Fruit fly (Drosophila melanogaster): ENCODE measurements around the gene Tsp5D.

Gene Tsp5D

DNA sequence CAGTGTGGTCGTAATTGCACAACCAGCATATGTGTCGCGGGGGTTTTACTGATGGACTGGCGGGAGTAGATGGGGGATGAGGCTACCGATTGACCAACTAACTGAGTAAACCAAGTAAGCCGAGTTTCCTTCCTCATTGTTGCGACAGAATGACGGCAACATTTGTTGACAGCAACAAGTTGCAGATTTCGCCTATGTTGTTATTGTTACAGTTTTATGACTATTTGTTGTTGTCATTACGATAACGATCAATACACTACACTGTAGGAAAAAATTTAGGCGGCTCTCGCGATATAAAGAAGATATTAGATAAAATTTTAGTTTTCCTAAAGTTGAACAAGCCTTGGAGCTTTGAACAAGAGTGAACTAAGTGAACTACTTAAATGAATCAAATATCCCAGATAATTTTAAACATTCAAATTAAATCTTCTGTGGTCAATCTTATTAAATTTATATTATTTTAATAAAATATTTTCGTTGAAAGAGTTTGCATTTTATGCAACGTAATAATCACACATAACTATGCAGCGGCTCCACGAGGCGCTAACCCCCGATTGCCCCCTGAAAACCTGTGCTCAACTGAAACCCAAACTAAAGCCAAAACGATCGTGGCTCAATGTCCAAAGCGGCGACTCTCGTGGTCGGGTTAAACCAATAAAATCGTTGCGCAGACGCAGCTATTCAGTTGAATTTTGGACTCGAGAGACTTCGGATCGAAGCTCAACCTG is 7.2 kb downstream of the Tsp5D start, which contains the start of gene CG5928 (continued):
- TF ChIP-seq CG8632 (GFP tag; optimal IDR thresholded peaks at IDR 0.05) (no peak), Sox14 (GFP tag; optimal IDR thresholded peaks at IDR 0.05) (no peak), fd59A (GFP tag; optimal IDR thresholded peaks at IDR 0.05) (no peak), lz (GFP tag; optimal IDR thresholded peaks at IDR 0.05) (no peak), CG6808 (GFP tag; optimal IDR thresholded peaks at IDR 0.05) (no peak), CG9139 (GFP tag; optimal IDR thresholded peaks at IDR 0.05) (no peak), CG15336 (GFP tag; IDR thresholded peaks at IDR 0.05) (peak; percentile 26; the same call in 1 of the 2 replicates), spab (GFP tag; optimal IDR thresholded peaks at IDR 0.05) (no peak), CG6792 (GFP tag; optimal IDR thresholded peaks at IDR 0.05) (no peak), dsx (GFP tag; optimal IDR thresholded peaks at IDR 0.05; ENCODE audit: poor library complexity, severe bottlenecking) (no peak), Hr39 (GFP tag; optimal IDR thresholded peaks at IDR 0.05) (no peak), CG6163 (GFP tag; IDR thresholded peaks at IDR 0.05) (peak; percentile 32; the same call in 2 of the 3 replicates), CG8319 (GFP tag; optimal IDR thresholded peaks at IDR 0.05) (no peak), esn (GFP tag; optimal IDR thresholded peaks at IDR 0.05) (no peak), Blimp-1 (GFP tag; optimal IDR thresholded peaks at IDR 0.05) (no peak), fd85E (GFP tag; optimal IDR thresholded peaks at IDR 0.05) (no peak), Ets21C (GFP tag; optimal IDR thresholded peaks at IDR 0.05) (no peak), achi (GFP tag; optimal IDR thresholded peaks at IDR 0.05) (no peak), Gug (GFP tag; IDR thresholded peaks at IDR 0.05) (no peak), CG11902 (GFP tag; optimal IDR thresholded peaks at IDR 0.05) (no peak), CG3919 (GFP tag; optimal IDR thresholded peaks at IDR 0.05) (no peak), Eip93F (GFP tag; optimal IDR thresholded peaks at IDR 0.05) (no peak), CG10631 (GFP tag; optimal IDR thresholded peaks at IDR 0.05) (no peak), CG32006 (GFP tag; optimal IDR thresholded peaks at IDR 0.05) (peak; percentile 60), dac (GFP tag; optimal IDR thresholded peaks at IDR 0.05) (no peak), Hr38 (GFP tag; optimal IDR thresholded peaks at IDR 0.05) (no peak), OdsH (GFP tag; optimal IDR thresholded peaks at IDR 0.05) (peak; percentile 1), salr (GFP tag; optimal IDR thresholded peaks at IDR 0.05) (peak in 1 of 2 experiments; percentile 23), Hr4 (GFP tag; optimal IDR thresholded peaks at IDR 0.05) (no peak), CG8119 (GFP tag; IDR thresholded peaks at IDR 0.05) (peak; percentile 54; the same call in 2 of the 3 replicates), vri (GFP tag; optimal IDR thresholded peaks at IDR 0.05) (no peak), CG34406 (GFP tag; optimal IDR thresholded peaks at IDR 0.05) (no peak), CG10669 (GFP tag; optimal IDR thresholded peaks at IDR 0.05) (no peak), CG31627 (GFP tag; optimal IDR thresholded peaks at IDR 0.05) (no peak), CG6854 (GFP tag; optimal IDR thresholded peaks at IDR 0.05) (no peak), CG1621 (tag; optimal IDR thresholded peaks at IDR 0.05) (no peak), Sox15 (GFP tag; optimal IDR thresholded peaks at IDR 0.05) (no peak), Smox (GFP tag; optimal IDR thresholded peaks at IDR 0.05) (no peak), Met (GFP tag; optimal IDR thresholded peaks at IDR 0.05) (no peak), CG11762 (GFP tag; optimal IDR thresholded peaks at IDR 0.05; ENCODE audit: insufficient read depth) (no peak)

DNA sequence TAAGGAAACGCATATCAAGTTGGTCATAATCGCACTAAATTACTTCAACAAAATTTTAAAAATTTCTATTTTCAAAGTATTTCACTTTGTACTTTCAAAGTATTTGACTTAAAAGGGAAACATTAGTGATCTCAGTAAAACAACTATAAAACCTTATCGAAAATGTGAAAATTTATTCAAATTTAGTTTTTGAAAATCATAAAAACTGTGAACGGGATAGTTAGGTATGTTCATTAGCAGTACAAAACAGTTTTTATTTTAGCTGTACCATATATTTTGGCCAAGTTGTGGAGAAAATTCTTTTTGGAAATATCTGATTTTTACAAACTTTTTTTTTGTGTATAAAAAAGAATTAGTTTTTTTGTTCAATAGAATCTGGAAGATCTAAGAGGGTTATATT is 8.3 kb downstream of the Tsp5D start, which contains the start of gene CG43115:
Gene CG43115 (minus strand): TSS at position 101 of the 400 bp plus-strand sequence.
- no peak for TF ChIP-seq Eip78C (GFP tag)
- no peak for TF ChIP-seq CG10669 (GFP tag; optimal IDR thresholded peaks at IDR 0.05)
- TF ChIP-seq CG11902 (GFP tag; optimal IDR thresholded peaks at IDR 0.05): no peak
- no peak for TF ChIP-seq vri (GFP tag; optimal IDR thresholded peaks at IDR 0.05)
- no peak for TF ChIP-seq lz (GFP tag; optimal IDR thresholded peaks at IDR 0.05)

Data from whole organism, prepupa.